Fruit fly (Drosophila melanogaster): ENCODE results near the gene CG15169.

CG15169 gene

dm6 chr2L:18968370-18969105 lies 22.3 kb upstream of the CG15169 start, which contains the start of the genes Nak and Tango6 (continued):
- TF ChIP-seq CG4820 (GFP tag; optimal IDR thresholded peaks at IDR 0.05) (no peak), trh (GFP tag; optimal IDR thresholded peaks at IDR 0.05) (no peak), ara (GFP tag; IDR thresholded peaks at IDR 0.05) (no peak), Adf1 (GFP tag; IDR thresholded peaks at IDR 0.05) (no peak), gt (GFP tag; IDR thresholded peaks at IDR 0.05) (no peak), CG7745 (tag; optimal IDR thresholded peaks at IDR 0.05) (no peak), org-1 (GFP tag; optimal IDR thresholded peaks at IDR 0.05) (no peak), CG11085 (GFP tag; IDR thresholded peaks at IDR 0.05) (no peak), Dll (GFP tag; IDR thresholded peaks at IDR 0.05; ENCODE audit: partially characterized antibody) (peak; percentile 99), pita (GFP tag; optimal IDR thresholded peaks at IDR 0.05) (no peak), sob (GFP tag; IDR thresholded peaks at IDR 0.05) (no peak), sim (GFP tag; IDR thresholded peaks at IDR 0.05) (no peak), Hr51 (GFP tag; optimal IDR thresholded peaks at IDR 0.05) (peak in 1 of 2 experiments; percentile 18), CG8944 (GFP tag; optimal IDR thresholded peaks at IDR 0.05) (no peak), HLH3B (GFP tag; IDR thresholded peaks at IDR 0.05) (no peak), CG14667 (GFP tag; IDR thresholded peaks at IDR 0.05) (no peak), Optix (GFP tag; IDR thresholded peaks at IDR 0.05) (no peak), lilli (GFP tag; optimal IDR thresholded peaks at IDR 0.05) (peak; percentile 49), phol (tag; optimal IDR thresholded peaks at IDR 0.05) (peak; percentile 68), Pdp1 (GFP tag; optimal IDR thresholded peaks at IDR 0.05) (peak in 1 of 2 experiments; percentile 54), hb (GFP tag; IDR thresholded peaks at IDR 0.05; ENCODE audit: partially characterized antibody) (peak; percentile 92), CG1602 (GFP tag; optimal IDR thresholded peaks at IDR 0.05) (peak; percentile 11), CG34422 (GFP tag; IDR thresholded peaks at IDR 0.05) (no peak), CG10321 (GFP tag; IDR thresholded peaks at IDR 0.05) (peak; percentile 27; the same call in 1 of the 2 replicates), Bdp1 (GFP tag; optimal IDR thresholded peaks at IDR 0.05) (peak; percentile 12), Bteb2 (GFP tag; optimal IDR thresholded peaks at IDR 0.05) (peak; percentile 31), CG7271 (tag; optimal IDR thresholded peaks at IDR 0.05) (peak; percentile 43), amos (GFP tag; IDR thresholded peaks at IDR 0.05; ENCODE audit: partially characterized antibody) (peak; percentile 85), slbo (GFP tag; IDR thresholded peaks at IDR 0.05) (peak; percentile 36), dysf (GFP tag; IDR thresholded peaks at IDR 0.05) (no peak), pan (optimal IDR thresholded peaks at IDR 0.05) (no peak), pan (GFP tag; optimal IDR thresholded peaks at IDR 0.05 in 1 of 2, IDR thresholded peaks at IDR 0.05 in 1 of 2) (no peak), CG11504 (tag; optimal IDR thresholded peaks at IDR 0.05) (peak; percentile 65), E2f2 (GFP tag; IDR thresholded peaks at IDR 0.05) (peak; percentile 45), ro (GFP tag; IDR thresholded peaks at IDR 0.05) (no peak), ERR (GFP tag; optimal IDR thresholded peaks at IDR 0.05) (no peak), sens-2 (GFP tag; IDR thresholded peaks at IDR 0.05) (no peak), D (optimal IDR thresholded peaks at IDR 0.05) (no peak), D (GFP tag; optimal IDR thresholded peaks at IDR 0.05) (no peak), Nf-YB (GFP tag; optimal IDR thresholded peaks at IDR 0.05) (peak; percentile 16), Hey (tag; optimal IDR thresholded peaks at IDR 0.05) (no peak), tio (GFP tag; optimal IDR thresholded peaks at IDR 0.05) (no peak), Trl (optimal IDR thresholded peaks at IDR 0.05) (no peak), Trl (GFP tag; optimal IDR thresholded peaks at IDR 0.05) (peak; percentile 44), kah (GFP tag; optimal IDR thresholded peaks at IDR 0.05) (no peak), Gug (GFP tag; IDR thresholded peaks at IDR 0.05) (no peak), sr (GFP tag; IDR thresholded peaks at IDR 0.05) (peak; percentile 58; the same call in 1 of the 3 replicates), Hand (GFP tag; optimal IDR thresholded peaks at IDR 0.05) (no peak), Lim3 (GFP tag; IDR thresholded peaks at IDR 0.05) (no peak), Poxn (GFP tag; IDR thresholded peaks at IDR 0.05) (no peak), chm (GFP tag; IDR thresholded peaks at IDR 0.05) (no peak), gcm (GFP tag; optimal IDR thresholded peaks at IDR 0.05) (peak; percentile 8)

Measured in whole organism, embryonic.